Fruit fly (Drosophila melanogaster) whole organism, embryonic: ENCODE measurements around the gene CG10508.

Experiments used
- BtbVII ChIP-seq: fragments of 200-800 bp; sonication (Bioruptor generic); optimal IDR thresholded peaks from 3 replicates; lab custom pipeline; 2017; ENCODE audit warnings: missing biosample characterization, mild to moderate bottlenecking, missing genetic modification characterization
- CG11560 ChIP-seq: fragments of 200-800 bp; sonication (Bioruptor generic); IDR thresholded peaks from 3 replicates; pipeline ENCODE4 v1.3.6; 2022; ENCODE audit warnings: missing biosample characterization, missing genetic modification characterization
- Camta ChIP-seq: fragments of 200-800 bp; sonication (Bioruptor generic); optimal IDR thresholded peaks from 2 replicates; lab custom pipeline; 2016; ENCODE audit warnings: missing biosample characterization, missing genetic modification characterization
- H2.0 ChIP-seq: fragments of 200-800 bp; sonication (Bioruptor generic); IDR thresholded peaks from 2 replicates; pipeline ENCODE4 v1.3.6; 2022; ENCODE audit warnings: missing biosample characterization, missing genetic modification characterization
- crc ChIP-seq: fragments of 200-800 bp; sonication (Bioruptor generic); optimal IDR thresholded peaks from 2 replicates; lab custom pipeline; 2016; ENCODE audit warnings: missing biosample characterization, missing genetic modification characterization
- eve ChIP-seq, 2 experiments: fragments of >200 bp; optimal IDR thresholded peaks; 2 replicates each; lab custom pipeline; 2017; ENCODE audit warnings: missing biosample characterization in 2 of 2, missing genetic modification characterization in 2 of 2
- gfzf ChIP-seq: fragments of 200-800 bp; sonication (Bioruptor generic); optimal IDR thresholded peaks from 2 replicates; lab custom pipeline; 2016; ENCODE audit warnings: missing biosample characterization, mild to moderate bottlenecking, missing genetic modification characterization, moderate library complexity
- gsb ChIP-seq: fragments of 200-800 bp; sonication (Bioruptor generic); IDR thresholded peaks from 2 replicates; pipeline ENCODE4 v1.3.6; 2022; ENCODE audit warnings: missing biosample characterization, missing genetic modification characterization
- ham ChIP-seq: fragments of 200-800 bp; sonication (Bioruptor generic); IDR thresholded peaks from 2 replicates; pipeline ENCODE4 v1.3.6; 2022; ENCODE audit warnings: missing biosample characterization, missing genetic modification characterization
- pan ChIP-seq, 4 experiments: fragments of >200 bp in 3 of 4; fragments of 200-800 bp in 1 of 4; sonication (Bioruptor generic) in 1 of 4; optimal IDR thresholded peaks in 3 of 4; IDR thresholded peaks in 1 of 4; 2 replicates each; pipeline versions ENCODE4 v1.3.6 to Lab custom; 2017 to 2022; ENCODE audit warnings: missing biosample characterization in 2 of 4, missing genetic modification characterization in 2 of 4, mixed read lengths in 1 of 4
- zfh2 ChIP-seq: fragments of 200-800 bp; sonication (Bioruptor generic); optimal IDR thresholded peaks from 2 replicates; lab custom pipeline; 2016; ENCODE audit warnings: missing biosample characterization, missing genetic modification characterization

DNA sequence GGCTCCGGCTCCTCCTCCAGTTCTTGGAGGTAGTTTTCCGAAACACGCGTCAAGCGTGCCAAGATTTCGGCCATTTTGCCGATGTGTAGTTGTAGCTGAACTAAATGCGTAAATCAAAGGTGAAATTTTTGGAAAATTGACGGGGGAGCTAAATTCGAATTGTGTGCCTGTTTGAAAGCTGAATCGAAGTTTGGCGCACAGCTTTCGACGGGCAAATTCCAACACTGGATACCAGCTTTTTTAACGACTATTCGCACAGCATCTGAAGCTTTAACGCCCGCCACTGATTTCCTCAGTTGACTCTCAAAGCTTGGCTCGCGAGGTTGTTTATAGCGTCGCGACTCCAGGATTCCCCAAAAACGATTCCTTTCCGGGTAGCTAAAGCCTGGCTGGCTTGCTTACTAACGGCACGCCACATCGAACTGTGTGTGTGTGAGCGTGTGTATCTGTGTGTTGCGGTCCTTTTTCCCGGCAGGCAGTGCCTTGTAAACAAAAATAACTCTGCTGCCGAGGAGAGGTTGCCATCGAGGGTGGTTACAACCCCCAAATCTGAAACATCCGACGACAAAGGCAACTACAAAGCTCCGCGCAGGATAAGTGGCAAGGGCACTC is at the start of gene CG10508, which contains the start of gene CG10510:
- TF ChIP-seq crc (GFP tag; lab: Kevin White, UChicago) (no peak), gfzf (GFP tag; lab: Kevin White, UChicago) (no peak), pan (optimal IDR thresholded peaks at IDR 0.05; lab: Kevin White, UChicago) (no peak), pan (GFP tag; optimal IDR thresholded peaks at IDR 0.05 in 1 of 2, IDR thresholded peaks at IDR 0.05 in 1 of 2) (no peak), eve (GFP tag; optimal IDR thresholded peaks at IDR 0.05; lab: Kevin White, UChicago) (no peak), ham (GFP tag; lab: Robert Waterston, UW) (no peak), gsb (GFP tag; lab: Robert Waterston, UW) (no peak), Camta (GFP tag; lab: Kevin White, UChicago) (no peak), H2.0 (GFP tag; lab: Robert Waterston, UW) (no peak), CG11560 (no peak), zfh2 (GFP tag; lab: Kevin White, UChicago) (no peak), BtbVII (GFP tag; lab: Kevin White, UChicago) (no peak)
